Fruit fly (Drosophila melanogaster): ENCODE results near the gene Arl2.

Gene Arl2

dm6 chr3R:8333768-8334470 lies 7.0 kb upstream of the Arl2 start, which contains the start of gene Poxm (continued):
- TF ChIP-seq pum (GFP tag; optimal IDR thresholded peaks at IDR 0.05) (peak; percentile 74), CG7745 (tag; optimal IDR thresholded peaks at IDR 0.05) (no peak), Dip2 (GFP tag; IDR thresholded peaks at IDR 0.05) (peak; percentile 53), CG6683 (GFP tag; optimal IDR thresholded peaks at IDR 0.05) (no peak), Gsc (GFP tag; IDR thresholded peaks at IDR 0.05) (peak; percentile 86), gsb (GFP tag; IDR thresholded peaks at IDR 0.05) (peak; percentile 68; the same call in 1 of the 2 replicates), Nf-YC (tag; optimal IDR thresholded peaks at IDR 0.05) (peak; percentile 94), CG7963 (GFP tag; IDR thresholded peaks at IDR 0.05; ENCODE audit: partially characterized antibody) (no peak), onecut (GFP tag; IDR thresholded peaks at IDR 0.05) (peak; percentile 74), D19B (GFP tag; optimal IDR thresholded peaks at IDR 0.05) (peak; percentile 65), CG17912 (GFP tag; optimal IDR thresholded peaks at IDR 0.05) (no peak), B-H2 (GFP tag; optimal IDR thresholded peaks at IDR 0.05) (peak; percentile 39), dati (GFP tag; IDR thresholded peaks at IDR 0.05) (0 out of 2 replicates have a peak, but pooled peaks have one; percentile 28), ERR (GFP tag; optimal IDR thresholded peaks at IDR 0.05) (no peak), dimm (GFP tag; IDR thresholded peaks at IDR 0.05) (peak; percentile 55; the same call in 1 of the 2 replicates), CG16863 (GFP tag; optimal IDR thresholded peaks at IDR 0.05) (peak; percentile 66), crc (GFP tag; optimal IDR thresholded peaks at IDR 0.05) (no peak), GATAe (GFP tag; conservative IDR thresholded peaks at IDR 0.05) (no peak), h (optimal IDR thresholded peaks at IDR 0.05) (no peak), NFAT (GFP tag; IDR thresholded peaks at IDR 0.05) (peak; percentile 65), CG17612 (GFP tag; IDR thresholded peaks at IDR 0.05) (no peak; the same call in 1 of the 2 replicates), trem (tag; optimal IDR thresholded peaks at IDR 0.05) (peak; percentile 87), CG7556 (GFP tag; optimal IDR thresholded peaks at IDR 0.05) (peak; percentile 93), dmrt99B (tag; optimal IDR thresholded peaks at IDR 0.05) (peak; percentile 95), grn (GFP tag; optimal IDR thresholded peaks at IDR 0.05) (no peak), fd64A (GFP tag; optimal IDR thresholded peaks at IDR 0.05) (no peak), Dip3 (GFP tag; optimal IDR thresholded peaks at IDR 0.05) (peak; percentile 19), CG4360 (GFP tag; IDR thresholded peaks at IDR 0.05) (peak; percentile 10), chif (GFP tag; optimal IDR thresholded peaks at IDR 0.05) (peak; percentile 37 to 75), scrt (GFP tag; optimal IDR thresholded peaks at IDR 0.05) (peak; percentile 24), chn (GFP tag; optimal IDR thresholded peaks at IDR 0.05) (peak; percentile 77), Stat92E (GFP tag; optimal IDR thresholded peaks at IDR 0.05) (peak in 1 of 3 experiments; percentile 88), Fer2 (tag; optimal IDR thresholded peaks at IDR 0.05) (peak; percentile 75), az2 (GFP tag; optimal IDR thresholded peaks at IDR 0.05) (peak; percentile 92), Hand (GFP tag; optimal IDR thresholded peaks at IDR 0.05) (no peak), nmo (GFP tag; optimal IDR thresholded peaks at IDR 0.05) (peak; percentile 98), caup (GFP tag; optimal IDR thresholded peaks at IDR 0.05; ENCODE audit: severe bottlenecking) (peak; percentile 74), abd-A (tag; optimal IDR thresholded peaks at IDR 0.05) (no peak), H2.0 (GFP tag; IDR thresholded peaks at IDR 0.05) (peak; percentile 53), CG1602 (GFP tag; optimal IDR thresholded peaks at IDR 0.05) (peak; percentile 92), CG42726 (GFP tag; IDR thresholded peaks at IDR 0.05; ENCODE audit: partially characterized antibody) (no peak), Oaz (GFP tag; IDR thresholded peaks at IDR 0.05) (peak; percentile 78), Scr (GFP tag; IDR thresholded peaks at IDR 0.05; ENCODE audit: partially characterized antibody) (no peak; the same call in 1 of the 2 replicates), YL-1 (GFP tag; optimal IDR thresholded peaks at IDR 0.05) (peak; percentile 21), kah (GFP tag; optimal IDR thresholded peaks at IDR 0.05) (peak; percentile 77), stwl (tag; optimal IDR thresholded peaks at IDR 0.05) (no peak), Nf-YA (GFP tag; IDR thresholded peaks at IDR 0.05) (peak; percentile 21; the same call in 1 of the 2 replicates), Kr (GFP tag; optimal IDR thresholded peaks at IDR 0.05) (peak; percentile 36), ap (GFP tag; IDR thresholded peaks at IDR 0.05) (peak; percentile 79)

All from whole organism, embryonic.